Worm (Caenorhabditis elegans) whole organism, L1 larva: ENCODE data around the gene cdc-25.3.

ENCODE experiments used
- egl-27 ChIP-seq, 2 experiments: fragments of 150-350 bp in 1 of 2; sonication (generic microtip); optimal IDR thresholded peaks; 3 replicates each; lab custom pipeline; 2017 to 2018; ENCODE audit warnings: missing biosample characterization in 2 of 2, missing genetic modification characterization in 2 of 2, missing genetic modification reagents in 2 of 2
- lin-15B ChIP-seq: fragments of 150-350 bp; sonication (generic microtip); optimal IDR thresholded peaks from 3 replicates; lab custom pipeline; 2014; ENCODE audit warnings: missing biosample characterization, missing genetic modification characterization
- lin-39 ChIP-seq: fragments of 150-350 bp; optimal IDR thresholded peaks from 2 replicates; lab custom pipeline; 2014; ENCODE audit warnings: missing biosample characterization, missing genetic modification reagents, missing genetic modification characterization
- rnt-1 ChIP-seq: sonication (generic microtip); optimal IDR thresholded peaks from 2 replicates; lab custom pipeline; 2016; ENCODE audit warnings: mild to moderate bottlenecking, missing genetic modification characterization, moderate library complexity, missing compliant biosample characterization
- swsn-7 ChIP-seq: sonication (generic microtip); optimal IDR thresholded peaks from 2 replicates; lab custom pipeline; 2016; ENCODE audit warnings: missing genetic modification characterization, missing compliant biosample characterization

- no peak for TF ChIP-seq lin-15B (tag; lab: Kevin White, UChicago)
- TF ChIP-seq rnt-1 (tag; lab: Kevin White, UChicago): no peak
- no peak for TF ChIP-seq lin-39 (tag; lab: Kevin White, UChicago)
- TF ChIP-seq egl-27 (tag; optimal IDR thresholded peaks at IDR 0.05; lab: Kevin White, UChicago): no peak
- no peak for TF ChIP-seq swsn-7 (tag; lab: Kevin White, UChicago)
Measured at ce11 chrIII:8961993-8962392, 44.3 kb upstream of the cdc-25.3 start, which contains the start of gene grl-25.
